Fruit fly (Drosophila melanogaster) whole organism, adult: ENCODE data around the gene CG11584.

Source experiments
- CG33017 ChIP-seq: fragments of 200-800 bp; sonication (Bioruptor generic); optimal IDR thresholded peaks from 2 replicates; lab custom pipeline; 2018; ENCODE audit warnings: missing biosample characterization, mild to moderate bottlenecking, missing genetic modification characterization, moderate library complexity
- CG7045 ChIP-seq: fragments of 200-800 bp; sonication (Bioruptor generic); optimal IDR thresholded peaks from 2 replicates; lab custom pipeline; 2017; ENCODE audit warnings: missing biosample characterization, mild to moderate bottlenecking, missing genetic modification characterization
- Clk ChIP-seq: fragments of 200-800 bp; sonication (Bioruptor generic); optimal IDR thresholded peaks from 2 replicates; lab custom pipeline; 2017; ENCODE audit warnings: missing biosample characterization, missing genetic modification characterization
- Crg-1 ChIP-seq: fragments of 200-800 bp; sonication (Bioruptor generic); optimal IDR thresholded peaks from 2 replicates; lab custom pipeline; 2016; ENCODE audit warnings: missing biosample characterization, missing genetic modification characterization
- Hr96 ChIP-seq: fragments of 200-800 bp; sonication (Bioruptor generic); optimal IDR thresholded peaks from 2 replicates; lab custom pipeline; 2016; ENCODE audit warnings: missing biosample characterization, missing genetic modification characterization
- kay ChIP-seq: fragments of 200-800 bp; sonication (Bioruptor generic); peaks from one replicate; lab custom pipeline; 2016; ENCODE audit warnings: missing biosample characterization, missing genetic modification characterization, borderline replicate concordance
- tj ChIP-seq: fragments of 200-800 bp; sonication (Bioruptor generic); optimal IDR thresholded peaks from 3 replicates; lab custom pipeline; 2017; ENCODE audit warnings: missing biosample characterization, mild to moderate bottlenecking, missing genetic modification characterization, moderate library complexity

DNA sequence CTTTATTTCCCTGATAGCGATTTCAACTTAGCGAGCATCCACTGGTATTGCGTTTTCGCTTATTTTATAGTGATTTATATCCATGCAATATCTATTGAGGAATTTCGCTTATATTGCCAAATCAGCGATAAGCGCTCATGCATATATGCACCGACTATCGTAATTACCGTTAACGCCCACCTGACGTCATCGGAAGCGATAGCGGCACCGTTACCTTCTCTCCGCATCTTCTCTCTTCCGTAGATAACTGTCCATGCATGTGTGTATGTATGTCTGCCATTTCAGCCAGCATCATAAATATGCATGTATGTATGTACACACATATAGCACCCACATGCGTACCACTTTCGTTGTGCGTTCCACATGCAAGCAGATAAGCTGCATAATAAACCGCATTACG, 40.4 kb downstream of the CG11584 start:
- TF ChIP-seq Crg-1 (no peak), Hr96 (GFP tag; lab: Kevin White, UChicago) (no peak), Clk (GFP tag; lab: Kevin White, UChicago) (no peak), kay (GFP tag; lab: Kevin White, UChicago) (no peak), tj (no peak), CG33017 (no peak), CG7045 (GFP tag; lab: Kevin White, UChicago) (no peak)
